Fruit fly (Drosophila melanogaster) whole organism, pupa: ENCODE results near the gene Ufd4.

Source experiments
- CG12605 ChIP-seq: fragments of 200-800 bp; sonication (Bioruptor generic); IDR thresholded peaks from 2 replicates; pipeline ENCODE4 v1.3.6; 2022; ENCODE audit warnings: missing biosample characterization, missing genetic modification characterization
- CG14655 ChIP-seq: fragments of 200-800 bp; sonication (Bioruptor generic); optimal IDR thresholded peaks from 3 replicates; lab custom pipeline; 2017; ENCODE audit warnings: mild to moderate bottlenecking, missing biosample characterization, missing genetic modification reagents, missing genetic modification characterization
- fd96Ca ChIP-seq: fragments of 200-800 bp; sonication (Bioruptor generic); IDR thresholded peaks from 3 replicates; pipeline ENCODE4 v1.3.6; 2022; ENCODE audit warnings: missing biosample characterization, missing genetic modification characterization

dm6 chr2L:10232152-10232816, 59.9 kb downstream of the Ufd4 start, which contains the start of gene eEF1delta:
- TF ChIP-seq CG12605 (GFP tag; lab: Robert Waterston, UW) (no peak), fd96Ca (no peak), CG14655 (GFP tag; lab: Kevin White, UChicago) (no peak)
